Worm (Caenorhabditis elegans) whole organism, L1 larva: ENCODE measurements around the gene rps-25.

ENCODE experiments used
- ceh-88 ChIP-seq: fragments of 200-800 bp; sonication (Bioruptor generic); IDR thresholded peaks from 2 replicates; pipeline ENCODE4 v1.3.6; 2022; ENCODE audit warnings: missing genetic modification characterization, missing compliant biosample characterization
- nhr-12 ChIP-seq: sonication (generic microtip); optimal IDR thresholded peaks from 2 replicates; lab custom pipeline; 2017; ENCODE audit warnings: missing biosample characterization, missing genetic modification characterization
- skn-1 ChIP-seq: fragments of 150-350 bp; optimal IDR thresholded peaks from 2 replicates; lab custom pipeline; 2014; ENCODE audit warnings: missing biosample characterization, missing genetic modification characterization

- no peak for TF ChIP-seq nhr-12 (tag; lab: Kevin White, UChicago)
- no peak for TF ChIP-seq ceh-88 (GFP tag; lab: Robert Waterston, UW)
- no peak for TF ChIP-seq skn-1 (tag; lab: Kevin White, UChicago)
These were observed 8.3 kb downstream of the rps-25 start, which contains the start of gene mcu-1 for ce11 chrIV:5939122-5939521.
